Fruit fly (Drosophila melanogaster): Measurements from ENCODE around the gene croc.

The croc gene

dm6 chr3L:21496865-21497634, 20.8 kb upstream of the croc start, which contains the start of gene Hr78:
Hr78 (minus strand) TSS chr3L:21497494.
- peak; percentile 67 for TF ChIP-seq CG17801 (GFP tag; optimal IDR thresholded peaks at IDR 0.05; ENCODE audit: partially characterized antibody)

- TF ChIP-seq CG17801 (GFP tag; optimal IDR thresholded peaks at IDR 0.05; ENCODE audit: partially characterized antibody), result no peak
Observed at dm6 chr3L:21496502-21496864, 20.2 kb upstream of the croc start.

- TF ChIP-seq CG17801 (GFP tag; optimal IDR thresholded peaks at IDR 0.05; ENCODE audit: partially characterized antibody), result no peak
Observed at dm6 chr3L:21492723-21493316, 16.5 kb upstream of the croc start, which contains the start of the genes CG7202 and CG7519. CG7202 (minus strand) TSS chr3L:21492773. CG7519 (plus strand) TSS chr3L:21493083.

DNA sequence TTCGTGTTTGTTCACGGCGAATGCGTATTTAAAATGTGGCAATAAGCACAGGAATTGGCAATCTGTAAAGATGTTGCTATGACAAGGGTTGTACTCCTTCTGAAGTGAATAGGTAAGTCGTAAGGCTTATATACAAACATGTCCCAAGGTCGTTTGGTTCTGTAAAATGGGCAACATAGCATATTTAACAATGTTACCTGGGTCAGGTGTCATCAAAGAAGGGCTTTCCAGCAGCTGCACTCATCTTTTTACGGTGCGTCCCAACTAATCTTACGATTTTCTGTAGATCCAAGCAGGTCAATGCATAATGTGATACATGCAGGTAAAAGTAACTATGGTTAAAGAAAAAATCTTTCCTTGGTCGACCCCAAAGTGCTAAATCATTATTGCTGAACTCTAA, 14.2 kb upstream of the croc start, which contains the start of gene Neu2:
Gene Neu2 (minus strand): TSS at position 101 of the 400 bp plus-strand sequence.
- TF ChIP-seq CG17801 (GFP tag; optimal IDR thresholded peaks at IDR 0.05; ENCODE audit: partially characterized antibody), result no peak

- no peak for TF ChIP-seq CG17801 (GFP tag; optimal IDR thresholded peaks at IDR 0.05; ENCODE audit: partially characterized antibody)
Observed at dm6 chr3L:21483837-21484236, 7.6 kb upstream of the croc start.

DNA sequence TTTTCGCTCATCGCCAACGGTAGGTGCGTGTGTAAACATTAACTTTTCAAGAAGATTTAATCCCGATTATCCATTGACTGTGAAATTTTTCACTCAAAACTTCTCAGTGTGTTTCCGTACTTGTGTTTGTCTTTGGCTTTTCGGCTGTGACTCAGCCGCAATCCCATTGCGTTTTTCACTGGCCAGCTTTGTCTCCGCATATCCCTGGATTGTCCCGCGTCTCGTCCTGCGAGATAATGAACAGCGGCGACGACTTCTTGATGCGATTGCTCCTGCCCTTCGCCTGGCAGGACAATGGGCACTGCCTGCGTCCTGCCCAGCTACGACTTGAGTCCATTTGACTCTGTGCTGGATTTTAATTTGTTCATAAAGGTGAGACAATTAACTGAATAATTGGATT, 5.8 kb upstream of the croc start:
- no peak for TF ChIP-seq CG17801 (GFP tag; optimal IDR thresholded peaks at IDR 0.05; ENCODE audit: partially characterized antibody)

dm6 chr3L:21479636-21480035, 3.4 kb upstream of the croc start:
- no peak for TF ChIP-seq CG17801 (GFP tag; optimal IDR thresholded peaks at IDR 0.05; ENCODE audit: partially characterized antibody)

DNA sequence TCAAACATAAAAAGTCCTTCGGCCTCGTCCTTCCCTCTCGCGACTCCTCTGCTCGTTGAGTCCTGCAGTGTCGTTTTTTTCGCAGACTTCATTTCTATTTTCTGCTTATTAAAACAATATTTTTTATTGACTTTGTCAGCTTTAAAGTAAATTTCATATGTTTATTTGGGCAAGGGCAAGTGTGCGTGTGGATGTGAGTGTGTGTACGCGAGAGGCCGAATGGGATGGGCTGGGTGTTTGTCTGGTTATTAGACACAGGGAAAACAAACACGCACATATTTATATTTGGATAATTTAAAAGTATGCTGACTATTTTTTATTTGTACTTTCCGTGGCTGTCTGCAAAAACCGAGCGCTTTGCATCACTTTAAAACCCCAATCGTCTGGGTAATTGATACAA, 1.6 kb upstream of the croc start:
- TF ChIP-seq CG17801 (GFP tag; optimal IDR thresholded peaks at IDR 0.05; ENCODE audit: partially characterized antibody), result no peak

DNA sequence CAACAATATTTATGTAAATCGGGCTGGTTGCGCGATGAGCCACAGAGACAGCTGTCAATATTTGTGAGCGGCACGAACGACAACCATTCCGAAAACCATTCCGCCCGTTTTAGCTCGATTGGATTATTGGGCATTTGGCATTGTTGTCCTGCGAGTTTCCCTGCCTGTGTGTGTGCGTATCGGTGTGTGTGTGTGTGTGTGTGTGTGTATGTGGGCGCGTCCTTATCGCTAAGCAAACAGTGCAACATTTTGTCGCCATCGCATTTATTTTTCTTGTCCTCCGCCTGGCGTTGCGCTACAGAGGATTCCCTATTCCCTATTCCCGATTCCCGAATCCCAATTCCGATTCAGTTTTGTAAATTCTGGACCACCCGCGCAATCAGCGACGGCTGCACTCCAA, 4.4 kb downstream of the croc start:
- TF ChIP-seq CG17801 (GFP tag; optimal IDR thresholded peaks at IDR 0.05; ENCODE audit: partially characterized antibody), result no peak

- no peak for TF ChIP-seq CG17801 (GFP tag; optimal IDR thresholded peaks at IDR 0.05; ENCODE audit: partially characterized antibody)
Observed at dm6 chr3L:21465261-21466112, 10.8 kb downstream of the croc start.

dm6 chr3L:21464240-21464639, 12.0 kb downstream of the croc start:
- TF ChIP-seq CG17801 (GFP tag; optimal IDR thresholded peaks at IDR 0.05; ENCODE audit: partially characterized antibody), result no peak

DNA sequence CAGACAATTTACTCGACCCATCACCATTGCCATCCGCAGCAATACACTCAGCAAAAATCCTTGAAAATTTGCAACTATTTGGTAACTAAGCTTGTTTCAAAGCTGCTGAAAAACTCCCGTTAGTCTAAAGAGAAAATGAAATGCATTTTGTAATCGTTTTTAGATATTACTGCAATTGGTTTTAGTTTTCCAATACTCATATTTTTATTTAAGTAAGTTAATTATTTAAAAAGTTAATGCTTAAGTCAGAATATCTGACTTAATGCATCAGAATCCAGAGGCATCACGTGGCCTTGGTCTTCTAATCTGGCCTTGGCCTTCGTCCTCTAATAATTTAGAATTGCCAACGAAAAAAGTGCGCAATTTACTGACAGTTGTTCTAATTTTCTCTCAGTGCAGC, 13.4 kb downstream of the croc start:
- no peak for TF ChIP-seq CG17801 (GFP tag; optimal IDR thresholded peaks at IDR 0.05; ENCODE audit: partially characterized antibody)

DNA sequence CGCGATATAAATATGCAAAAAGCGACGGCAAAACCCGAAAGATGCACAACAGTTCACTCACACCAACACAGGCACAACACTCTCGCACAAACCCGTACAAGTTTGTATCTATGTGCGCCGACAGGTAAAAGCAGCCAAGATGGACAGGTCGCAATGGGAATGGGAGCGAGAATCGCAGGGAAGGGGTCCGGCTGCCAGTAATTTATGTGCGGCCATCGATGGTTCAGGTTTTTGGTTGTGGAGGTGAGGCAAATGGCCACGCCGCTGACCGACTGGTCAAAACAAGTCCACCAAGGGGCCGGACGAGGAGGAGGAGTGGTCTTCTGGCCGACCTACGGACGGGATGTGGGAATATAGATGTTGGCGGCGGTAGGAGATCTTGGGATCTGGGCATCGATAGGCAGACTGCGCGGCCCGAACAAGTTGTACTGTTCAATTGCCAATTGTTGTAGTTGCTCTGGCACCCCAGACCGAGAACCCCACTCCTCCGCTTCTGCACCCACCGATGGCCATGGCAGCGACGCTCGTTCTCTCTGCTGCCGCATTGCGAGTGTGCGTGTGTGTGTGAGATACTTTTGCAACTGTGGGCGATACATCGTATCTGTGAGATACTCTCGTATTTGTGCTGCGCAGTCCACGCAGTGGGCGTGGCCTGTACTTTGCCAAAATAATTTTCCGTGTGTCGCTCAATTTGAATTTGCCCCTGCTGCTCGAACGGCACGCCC, 16.0 kb downstream of the croc start:
- TF ChIP-seq CG17801 (GFP tag; optimal IDR thresholded peaks at IDR 0.05; ENCODE audit: partially characterized antibody), result no peak

dm6 chr3L:21458736-21459135, 17.5 kb downstream of the croc start:
- TF ChIP-seq CG17801 (GFP tag; optimal IDR thresholded peaks at IDR 0.05; ENCODE audit: partially characterized antibody), result no peak

DNA sequence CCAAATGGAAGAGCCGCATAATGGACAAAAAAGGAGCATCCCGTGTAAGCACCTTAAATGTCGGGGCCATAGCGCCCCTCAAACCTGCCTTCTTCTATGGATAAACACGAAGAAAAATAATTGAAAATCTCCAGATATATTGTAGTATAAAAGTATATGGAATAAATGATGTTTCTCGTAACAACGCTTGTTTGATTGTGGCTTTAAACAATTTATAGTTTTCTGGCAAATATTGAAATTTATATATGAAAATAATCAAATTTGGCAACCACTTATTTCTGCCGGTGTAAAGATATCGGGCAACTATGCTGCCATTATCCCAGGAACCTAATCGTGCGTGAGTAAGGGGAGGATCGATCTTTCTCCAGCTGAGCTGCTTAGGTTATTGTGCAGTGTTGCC, 21.1 kb downstream of the croc start:
- no peak for TF ChIP-seq CG17801 (GFP tag; optimal IDR thresholded peaks at IDR 0.05; ENCODE audit: partially characterized antibody)
